Worm (Caenorhabditis elegans): ENCODE results near the gene T17H7.7.
A peak's percentile ranks its signal among the peaks of the same experiment; 100 is the strongest.

Gene T17H7.7

ce11 chrIII:759675-760074 lies 1.8 kb upstream of the T17H7.7 start (continued):
- TF ChIP-seq F10B5.3 (tag; optimal IDR thresholded peaks at IDR 0.05) (no peak), Y48G9A.11 (GFP tag; IDR thresholded peaks at IDR 0.05) (0 out of 2 replicates have a peak, but pooled peaks have one; percentile 10), hlh-30 (tag; optimal IDR thresholded peaks at IDR 0.05; ENCODE audit: insufficient read depth) (peak; percentile 46), lin-29 (GFP tag; IDR thresholded peaks at IDR 0.05) (no peak), mdl-1 (tag; optimal IDR thresholded peaks at IDR 0.05) (peak in 1 of 2 experiments; percentile 36)

ce11 chrIII:754371-754770 lies 3.5 kb downstream of the T17H7.7 start:
- TF ChIP-seq lin-29 (GFP tag; IDR thresholded peaks at IDR 0.05) (0 out of 2 replicates have a peak, but pooled peaks have one; percentile 10), snpc-4 (tag; optimal IDR thresholded peaks at IDR 0.05) (no peak), rbr-2 (tag; optimal IDR thresholded peaks at IDR 0.05) (no peak), aha-1 (tag) (peak; percentile 93), egl-43 (GFP tag; IDR thresholded peaks at IDR 0.05) (0 out of 2 replicates have a peak, but pooled peaks have one; percentile 17), T26A8.4 (GFP tag; IDR thresholded peaks at IDR 0.05) (0 out of 2 replicates have a peak, but pooled peaks have one; percentile 70)

ce11 chrIII:752326-752725 lies 5.6 kb downstream of the T17H7.7 start, which contains the start of gene pat-12:
pat-12 (minus strand) TSS chrIII:752426.
- no peak for TF ChIP-seq lsy-2 (tag; optimal IDR thresholded peaks at IDR 0.05)
- no peak for TF ChIP-seq nhr-237 (tag; optimal IDR thresholded peaks at IDR 0.05)
- no peak for TF ChIP-seq nhr-77 (tag; optimal IDR thresholded peaks at IDR 0.05)
- no peak for TF ChIP-seq nhr-41 (GFP tag; IDR thresholded peaks at IDR 0.05)
- no peak for TF ChIP-seq rbr-2 (tag; optimal IDR thresholded peaks at IDR 0.05)
- no peak for TF ChIP-seq ceh-20 (GFP tag; IDR thresholded peaks at IDR 0.05)
- no peak for TF ChIP-seq Y75B8A.6 (GFP tag; IDR thresholded peaks at IDR 0.05)
- no peak for TF ChIP-seq dpl-1 (GFP tag; optimal IDR thresholded peaks at IDR 0.05)
- TF ChIP-seq skn-1 (tag; optimal IDR thresholded peaks at IDR 0.05), result no peak
- no peak for TF ChIP-seq Y5F2A.4 (GFP tag; optimal IDR thresholded peaks at IDR 0.05)
- no peak for TF ChIP-seq madf-9 (GFP tag; conservative IDR thresholded peaks at IDR 0.05)

- TF ChIP-seq T20F7.1 (GFP tag; optimal IDR thresholded peaks at IDR 0.05) (no peak), nhr-41 (GFP tag; IDR thresholded peaks at IDR 0.05) (no peak), F37D6.2 (tag; optimal IDR thresholded peaks at IDR 0.05) (no peak), ztf-11 (tag; optimal IDR thresholded peaks at IDR 0.05) (no peak), lin-39 (tag; optimal IDR thresholded peaks at IDR 0.05) (no peak), nhr-11 (tag; optimal IDR thresholded peaks at IDR 0.05) (no peak), nhr-25 (tag; optimal IDR thresholded peaks at IDR 0.05; ENCODE audit: borderline replicate concordance, insufficient read depth) (peak; percentile 10), aha-1 (tag) (peak; percentile 63), duxl-1 (tag; optimal IDR thresholded peaks at IDR 0.05; ENCODE audit: poor library complexity) (no peak), tra-1 (GFP tag; IDR thresholded peaks at IDR 0.05) (no peak), hlh-11 (tag; optimal IDR thresholded peaks at IDR 0.05) (no peak), mxl-2 (GFP tag; conservative IDR thresholded peaks at IDR 0.05) (no peak), ama-1 (optimal IDR thresholded peaks at IDR 0.05) (no peak), nhr-28 (tag; optimal IDR thresholded peaks at IDR 0.05) (peak; percentile 24)
These were observed 7.9 kb downstream of the T17H7.7 start for ce11 chrIII:750028-750427.

- TF ChIP-seq lir-3 (tag; optimal IDR thresholded peaks at IDR 0.05) (no peak), unc-62 (GFP tag; optimal IDR thresholded peaks at IDR 0.05 in 1 of 2) (peak in 1 of 2 experiments; percentile 81), unc-62 (tag; optimal IDR thresholded peaks at IDR 0.05) (no peak), mxl-3 (GFP tag; optimal IDR thresholded peaks at IDR 0.05) (peak; percentile 23), nhr-28 (tag; optimal IDR thresholded peaks at IDR 0.05) (peak; percentile 6), lim-7 (GFP tag; IDR thresholded peaks at IDR 0.05) (no peak)
These were observed 9.1 kb downstream of the T17H7.7 start for ce11 chrIII:748782-749181.

All from whole organism, L4 larva.